Worm (Caenorhabditis elegans) whole organism, midembryonic: ENCODE results near the gene ZK6.6.

Source experiments
- T22C8.4 ChIP-seq: fragments of 200-800 bp; sonication (Bioruptor generic); IDR thresholded peaks from 2 replicates; pipeline ENCODE4 v1.3.6; 2022; ENCODE audit warnings: missing genetic modification characterization, missing compliant biosample characterization
- cog-1 ChIP-seq: sonication (generic microtip); optimal IDR thresholded peaks from 2 replicates; lab custom pipeline; 2016; ENCODE audit warnings: missing genetic modification characterization, missing compliant biosample characterization
- flt-1 ChIP-seq: fragments of 200-800 bp; sonication (Bioruptor generic); IDR thresholded peaks from 2 replicates; pipeline ENCODE4 v1.3.6; 2022; ENCODE audit warnings: missing genetic modification characterization, missing compliant biosample characterization
- klf-2 ChIP-seq: fragments of 200-800 bp; sonication (Bioruptor generic); conservative IDR thresholded peaks from 2 replicates; pipeline ENCODE4 v1.3.6; 2022; ENCODE audit warnings: missing genetic modification reagents, missing genetic modification characterization, missing compliant biosample characterization
- med-1 ChIP-seq: sonication (generic microtip); optimal IDR thresholded peaks from 2 replicates; lab custom pipeline; 2017; ENCODE audit warnings: missing genetic modification characterization, mild to moderate bottlenecking, missing compliant biosample characterization, antibody characterized with exemption, missing genetic modification reagents; ENCODE audit not compliant: insufficient read depth
- ref-1 ChIP-seq: fragments of 200-800 bp; sonication (Bioruptor generic); conservative IDR thresholded peaks from 2 replicates; pipeline ENCODE4 v1.3.6; 2022; ENCODE audit warnings: missing genetic modification reagents, missing genetic modification characterization, missing compliant biosample characterization
- tab-1 ChIP-seq: fragments of 200-800 bp; sonication (Bioruptor generic); IDR thresholded peaks from 2 replicates; pipeline ENCODE4 v1.3.6; 2022; ENCODE audit warnings: missing genetic modification characterization, missing compliant biosample characterization
- ztf-23 ChIP-seq: fragments of 200-800 bp; sonication (Bioruptor generic); IDR thresholded peaks from 2 replicates; pipeline ENCODE4 v1.3.6; 2022; ENCODE audit warnings: missing genetic modification reagents, missing genetic modification characterization, missing compliant biosample characterization
- ztf-29 ChIP-seq: fragments of 200-800 bp; sonication (Bioruptor generic); IDR thresholded peaks from 2 replicates; pipeline ENCODE4 v1.3.6; 2022; ENCODE audit warnings: missing genetic modification reagents, missing genetic modification characterization, missing compliant biosample characterization

The ZK6.6 gene

ce11 chrV:381227-381950 lies 7.1 kb upstream of the ZK6.6 start, which contains the start of gene ZK6.8:
Gene ZK6.8, plus strand, starts transcription at chrV:381908.
- TF ChIP-seq klf-2 (GFP tag; lab: Robert Waterston, UW): no peak
- no peak for TF ChIP-seq ref-1 (GFP tag; lab: Robert Waterston, UW)
- no peak for TF ChIP-seq T22C8.4 (GFP tag; lab: Robert Waterston, UW)
- TF ChIP-seq ztf-23: no peak
- no peak for TF ChIP-seq tab-1 (GFP tag; lab: Robert Waterston, UW)
- TF ChIP-seq med-1: no peak

DNA sequence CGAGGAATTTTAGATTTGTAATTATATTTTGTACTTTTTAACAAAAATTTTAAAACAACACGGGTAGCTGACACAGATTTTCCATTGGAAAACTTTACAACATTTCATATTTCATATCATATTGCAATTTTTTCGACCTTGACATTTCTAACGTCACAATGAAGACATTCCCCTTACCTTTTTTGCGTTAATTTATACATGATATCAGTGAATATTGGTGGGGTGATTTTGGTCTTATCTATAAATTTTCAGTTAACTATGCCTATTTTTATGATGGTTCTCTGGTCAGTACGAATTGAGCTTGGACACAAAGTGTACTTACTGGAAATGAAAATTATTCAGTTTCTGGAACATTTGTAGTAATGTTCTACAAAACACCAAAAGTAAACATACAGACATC lies 4.0 kb upstream of the ZK6.6 start:
- TF ChIP-seq klf-2 (GFP tag; lab: Robert Waterston, UW) (no peak), ztf-23 (no peak), cog-1 (tag; lab: Kevin White, UChicago) (no peak), ztf-29 (GFP tag; lab: Robert Waterston, UW) (no peak), T22C8.4 (GFP tag; lab: Robert Waterston, UW) (no peak), med-1 (no peak), flt-1 (no peak), ref-1 (GFP tag; lab: Robert Waterston, UW) (no peak), tab-1 (GFP tag; lab: Robert Waterston, UW) (no peak)

DNA sequence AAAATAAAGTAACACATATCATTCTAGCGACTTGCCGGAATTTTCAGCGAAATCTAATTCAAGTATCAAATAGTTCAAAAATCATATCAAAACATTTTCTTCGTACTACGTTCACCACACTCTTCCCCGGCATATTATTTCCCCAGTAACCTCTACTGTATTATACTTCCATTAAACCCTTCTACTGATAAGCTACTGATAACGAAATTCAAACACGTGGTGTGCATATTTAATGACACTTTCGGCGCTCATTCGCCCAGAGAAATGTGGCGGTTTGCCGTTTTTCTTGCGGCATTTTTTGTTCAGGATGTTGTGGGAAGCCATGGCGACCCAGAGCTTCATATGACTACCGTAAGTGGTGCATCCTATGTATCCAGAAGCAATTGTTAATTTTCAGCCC lies 3.0 kb upstream of the ZK6.6 start, which contains the start of gene lipl-5:
lipl-5 (plus strand) TSS at position 259 of the 400 bp plus-strand sequence.
- no peak for TF ChIP-seq ztf-29 (GFP tag; lab: Robert Waterston, UW)
- no peak for TF ChIP-seq tab-1 (GFP tag; lab: Robert Waterston, UW)
- TF ChIP-seq flt-1: no peak
- no peak for TF ChIP-seq klf-2 (GFP tag; lab: Robert Waterston, UW)
- TF ChIP-seq cog-1 (tag; lab: Kevin White, UChicago): no peak
- no peak for TF ChIP-seq ref-1 (GFP tag; lab: Robert Waterston, UW)
- TF ChIP-seq T22C8.4 (GFP tag; lab: Robert Waterston, UW): no peak
- no peak for TF ChIP-seq med-1
- TF ChIP-seq ztf-23: no peak

ce11 chrV:392199-392678 lies 3.7 kb downstream of the ZK6.6 start, which contains the start of gene nhr-254:
Gene nhr-254, plus strand, starts transcription at chrV:392628.
- no peak for TF ChIP-seq klf-2 (GFP tag; lab: Robert Waterston, UW)
- no peak for TF ChIP-seq cog-1 (tag; lab: Kevin White, UChicago)
- no peak for TF ChIP-seq T22C8.4 (GFP tag; lab: Robert Waterston, UW)
- no peak for TF ChIP-seq flt-1
- TF ChIP-seq ztf-29 (GFP tag; lab: Robert Waterston, UW): no peak
- no peak for TF ChIP-seq med-1
- TF ChIP-seq ref-1 (GFP tag; lab: Robert Waterston, UW): no peak
- no peak for TF ChIP-seq tab-1 (GFP tag; lab: Robert Waterston, UW)
- no peak for TF ChIP-seq ztf-23

ce11 chrV:396309-396708 lies 7.8 kb downstream of the ZK6.6 start, which contains the start of gene nhr-253:
Gene nhr-253, plus strand, starts transcription at chrV:396593.
- TF ChIP-seq med-1 (no peak), ztf-29 (GFP tag; lab: Robert Waterston, UW) (no peak), klf-2 (GFP tag; lab: Robert Waterston, UW) (no peak), tab-1 (GFP tag; lab: Robert Waterston, UW) (no peak), T22C8.4 (GFP tag; lab: Robert Waterston, UW) (no peak), cog-1 (tag; lab: Kevin White, UChicago) (no peak), flt-1 (no peak), ztf-23 (no peak), ref-1 (GFP tag; lab: Robert Waterston, UW) (no peak)

DNA sequence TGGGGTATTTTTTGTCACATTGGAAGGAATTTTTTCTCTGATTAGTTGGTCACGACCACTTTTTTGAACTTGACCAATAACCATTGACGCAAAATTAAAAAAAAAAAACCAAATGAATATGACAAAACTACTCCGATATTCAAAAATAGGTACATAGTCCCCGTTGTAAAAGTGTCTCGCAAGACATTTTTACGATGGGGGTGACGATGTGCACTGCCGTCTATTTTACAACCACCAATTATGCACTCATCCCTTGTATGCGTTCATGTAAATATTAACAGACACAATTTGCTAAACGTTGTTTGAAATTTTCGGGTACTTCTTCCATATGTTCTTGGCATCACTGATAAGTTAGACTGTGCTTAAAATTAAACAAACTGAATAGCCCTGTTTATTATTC lies 11.2 kb downstream of the ZK6.6 start, which contains the start of gene scl-27:
scl-27 (plus strand) TSS at position 301 of the 400 bp plus-strand sequence.
- TF ChIP-seq tab-1 (GFP tag; lab: Robert Waterston, UW) (no peak), klf-2 (GFP tag; lab: Robert Waterston, UW) (no peak), T22C8.4 (GFP tag; lab: Robert Waterston, UW) (no peak)

ce11 chrV:403028-403427 lies 14.5 kb downstream of the ZK6.6 start, which contains the start of gene srh-62:
Gene srh-62, minus strand, starts transcription at chrV:403128.
- TF ChIP-seq ztf-29 (GFP tag; lab: Robert Waterston, UW): no peak
- no peak for TF ChIP-seq ztf-23
- no peak for TF ChIP-seq cog-1 (tag; lab: Kevin White, UChicago)
- TF ChIP-seq flt-1: no peak
- TF ChIP-seq tab-1 (GFP tag; lab: Robert Waterston, UW): no peak
- no peak for TF ChIP-seq med-1

DNA sequence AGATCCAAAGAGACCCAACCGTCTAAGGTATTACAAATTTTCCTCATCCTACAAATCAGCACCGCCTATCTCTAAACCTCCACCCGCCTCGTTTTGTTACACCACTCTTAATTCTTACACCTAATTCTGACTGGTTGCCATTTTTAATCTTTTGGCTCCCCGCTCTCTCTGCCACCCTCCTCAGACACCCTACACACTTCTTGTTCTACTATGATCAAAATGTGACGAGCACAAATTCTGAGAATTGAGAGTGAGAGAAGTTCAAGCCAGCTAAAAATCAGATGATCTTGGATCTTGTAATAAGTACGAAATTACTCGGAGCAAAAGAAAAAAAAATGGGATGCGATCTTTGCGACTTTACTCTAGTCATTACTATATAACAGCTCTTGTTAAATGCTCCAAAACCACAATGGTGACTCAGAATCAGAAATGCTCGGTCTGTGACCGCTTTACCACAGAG lies 15.7 kb downstream of the ZK6.6 start, which contains the start of gene nhr-252:
nhr-252 (plus strand) TSS at position 410 of the 460 bp plus-strand sequence.
- TF ChIP-seq tab-1 (GFP tag; lab: Robert Waterston, UW): no peak
- TF ChIP-seq ztf-29 (GFP tag; lab: Robert Waterston, UW): no peak
- no peak for TF ChIP-seq T22C8.4 (GFP tag; lab: Robert Waterston, UW)
- no peak for TF ChIP-seq ref-1 (GFP tag; lab: Robert Waterston, UW)
- no peak for TF ChIP-seq flt-1
- TF ChIP-seq med-1: no peak
- no peak for TF ChIP-seq cog-1 (tag; lab: Kevin White, UChicago)
- TF ChIP-seq ztf-23: no peak
- no peak for TF ChIP-seq klf-2 (GFP tag; lab: Robert Waterston, UW)

DNA sequence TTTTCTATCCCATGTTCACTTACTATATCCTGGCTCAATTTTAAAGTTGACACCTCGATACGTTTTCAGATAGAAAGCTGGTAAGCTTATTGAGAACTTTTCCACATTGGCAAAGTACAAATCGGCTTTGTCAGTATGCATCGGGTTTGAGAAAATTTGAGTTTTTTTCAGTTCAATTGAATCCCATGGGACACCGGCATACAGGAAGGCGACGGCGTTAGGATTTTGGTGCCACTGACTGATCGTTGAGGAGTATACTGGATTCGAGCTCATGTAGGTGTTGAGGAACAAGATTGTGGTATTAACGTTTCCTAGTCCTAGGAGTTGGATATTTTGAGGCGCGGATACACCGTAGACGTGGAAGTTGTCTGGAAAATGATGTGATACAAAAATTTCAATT lies 24.3 kb downstream of the ZK6.6 start:
- TF ChIP-seq ref-1 (GFP tag; lab: Robert Waterston, UW) (no peak), flt-1 (no peak), med-1 (no peak), klf-2 (GFP tag; lab: Robert Waterston, UW) (no peak), cog-1 (tag; lab: Kevin White, UChicago) (no peak), ztf-29 (GFP tag; lab: Robert Waterston, UW) (no peak), T22C8.4 (GFP tag; lab: Robert Waterston, UW) (no peak), tab-1 (GFP tag; lab: Robert Waterston, UW) (no peak), ztf-23 (no peak)
